Worm (Caenorhabditis elegans): ENCODE data around the gene mua-3.

DNA sequence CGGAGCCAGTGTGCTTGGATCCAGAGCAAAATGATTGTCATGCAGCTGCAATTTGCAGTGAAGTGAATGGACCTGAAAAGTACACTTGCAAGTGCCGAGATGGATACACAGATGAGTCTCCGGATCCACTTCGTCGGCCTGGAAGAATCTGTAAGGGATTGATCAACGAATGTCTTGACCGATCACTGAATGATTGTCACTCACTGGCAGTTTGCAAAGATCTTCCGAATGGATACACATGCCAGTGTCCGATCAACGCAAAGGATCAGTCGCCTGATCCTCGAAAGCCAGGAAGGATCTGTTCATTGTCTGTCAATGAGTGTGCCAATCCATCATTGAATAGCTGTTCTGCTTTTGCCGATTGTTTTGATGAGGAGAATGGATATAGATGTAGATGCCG is 18.9 kb downstream of the mua-3 start:
- TF ChIP-seq ztf-29 (GFP tag; IDR thresholded peaks at IDR 0.05) (no peak), cog-1 (tag; optimal IDR thresholded peaks at IDR 0.05) (no peak), flt-1 (GFP tag; IDR thresholded peaks at IDR 0.05) (no peak), tab-1 (GFP tag; IDR thresholded peaks at IDR 0.05) (no peak), med-1 (GFP tag; optimal IDR thresholded peaks at IDR 0.05; ENCODE audit: insufficient read depth) (no peak), ref-1 (GFP tag; conservative IDR thresholded peaks at IDR 0.05) (no peak), ztf-23 (GFP tag; IDR thresholded peaks at IDR 0.05) (no peak), T22C8.4 (GFP tag; IDR thresholded peaks at IDR 0.05) (no peak)

Data from whole organism, midembryonic.